Worm (Caenorhabditis elegans): ENCODE data around the gene srx-3.

DNA sequence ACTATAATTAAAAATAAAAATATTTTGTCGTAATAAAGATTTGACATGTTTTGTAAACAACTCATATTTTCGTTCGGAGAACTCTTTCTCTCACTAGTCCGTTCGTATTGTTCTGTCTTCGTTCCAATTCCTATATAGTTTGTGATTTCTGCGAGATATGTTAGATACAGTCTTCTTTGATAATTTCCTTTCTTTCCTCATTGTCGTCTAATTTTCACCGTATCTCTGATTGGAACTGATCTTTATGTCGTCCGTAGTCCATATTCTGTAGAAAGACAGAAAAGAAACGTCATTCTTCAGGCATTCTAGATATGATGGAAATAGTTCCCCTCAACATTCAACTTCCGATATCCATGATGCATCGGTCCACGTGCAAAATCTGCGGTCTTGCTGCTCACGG, 39.5 kb downstream of the srx-3 start, which contains the start of gene nhr-30:
- TF ChIP-seq lim-6 (tag; optimal IDR thresholded peaks at IDR 0.05), result no peak
- no peak for TF ChIP-seq nfya-1 (tag; optimal IDR thresholded peaks at IDR 0.05)
- TF ChIP-seq ama-1 (optimal IDR thresholded peaks at IDR 0.05), result no peak
- TF ChIP-seq ceh-9 (tag; optimal IDR thresholded peaks at IDR 0.05), result no peak
- TF ChIP-seq ets-4 (tag; optimal IDR thresholded peaks at IDR 0.05), result no peak
- no peak for TF ChIP-seq C08G9.2 (tag; optimal IDR thresholded peaks at IDR 0.05)
- no peak for TF ChIP-seq fkh-10 (GFP tag; optimal IDR thresholded peaks at IDR 0.05)
- TF ChIP-seq tbx-2 (tag; optimal IDR thresholded peaks at IDR 0.05), result no peak
- no peak for TF ChIP-seq ceh-14 (tag; optimal IDR thresholded peaks at IDR 0.05)

Measured in whole organism, late embryonic.